Fruit fly (Drosophila melanogaster) whole organism, embryonic: ENCODE results near the gene CG13893.
A peak's percentile ranks its signal among the peaks of the same experiment; 100 is the strongest.

ENCODE experiments used
- Ada2b ChIP-seq: fragments of 200-800 bp; sonication (Bioruptor generic); IDR thresholded peaks from 2 replicates; pipeline ENCODE4 v1.3.6; 2022; ENCODE audit warnings: missing biosample characterization, missing genetic modification characterization
- Atf-2 ChIP-seq: fragments of 200-800 bp; sonication (Bioruptor generic); optimal IDR thresholded peaks from 2 replicates; lab custom pipeline; 2016; ENCODE audit warnings: missing biosample characterization, missing genetic modification characterization
- Bgb ChIP-seq: fragments of 200-800 bp; sonication (Bioruptor generic); IDR thresholded peaks from 2 replicates; pipeline ENCODE4 v1.3.6; 2022; ENCODE audit warnings: missing biosample characterization, missing genetic modification characterization; ENCODE audit not compliant: partially characterized antibody
- CG10366 ChIP-seq: fragments of 200-800 bp; sonication (Bioruptor generic); IDR thresholded peaks from 2 replicates; pipeline ENCODE4 v1.3.6; 2022; ENCODE audit warnings: missing biosample characterization, missing genetic modification characterization
- CG11696 ChIP-seq: fragments of 200-800 bp; sonication (Bioruptor generic); IDR thresholded peaks from 2 replicates; pipeline ENCODE4 v1.3.6; 2022; ENCODE audit warnings: missing biosample characterization, missing genetic modification characterization
- CG11723 ChIP-seq: fragments of 200-800 bp; sonication (Bioruptor generic); optimal IDR thresholded peaks from 2 replicates; lab custom pipeline; 2017; ENCODE audit warnings: missing biosample characterization, mild to moderate bottlenecking, missing genetic modification characterization
- CG12236 ChIP-seq: fragments of 200-800 bp; sonication (Bioruptor generic); optimal IDR thresholded peaks from 2 replicates; lab custom pipeline; 2016; ENCODE audit warnings: missing biosample characterization, missing genetic modification characterization
- CG12659 ChIP-seq: fragments of 200-800 bp; sonication (Bioruptor generic); optimal IDR thresholded peaks from 3 replicates; lab custom pipeline; 2017; ENCODE audit warnings: mild to moderate bottlenecking, missing biosample characterization, missing genetic modification reagents, missing genetic modification characterization
- CG17359 ChIP-seq: fragments of 200-800 bp; sonication (Bioruptor generic); optimal IDR thresholded peaks from 3 replicates; lab custom pipeline; 2018; ENCODE audit warnings: missing biosample characterization, mild to moderate bottlenecking, missing genetic modification characterization, moderate library complexity
- CG17361 ChIP-seq: fragments of 200-800 bp; sonication (Bioruptor generic); IDR thresholded peaks from 3 replicates; pipeline ENCODE4 v1.3.6; 2022; ENCODE audit warnings: missing biosample characterization, missing genetic modification characterization
- CG33213 ChIP-seq: fragments of 200-800 bp; sonication (Bioruptor generic); optimal IDR thresholded peaks from 3 replicates; lab custom pipeline; 2016; ENCODE audit warnings: missing biosample characterization, missing genetic modification characterization
- CG3726 ChIP-seq: fragments of 200-800 bp; sonication (Bioruptor generic); IDR thresholded peaks from 3 replicates; pipeline ENCODE4, ENCODE4 v1.3.6; 2022; ENCODE audit warnings: missing biosample characterization, missing genetic modification characterization
- CG43689 ChIP-seq: fragments of 200-800 bp; sonication (Bioruptor generic); IDR thresholded peaks from 2 replicates; pipeline ENCODE4 v1.3.6; 2022; ENCODE audit warnings: missing biosample characterization, missing genetic modification characterization
- CG4820 ChIP-seq: fragments of 200-800 bp; sonication (Bioruptor generic); optimal IDR thresholded peaks from 3 replicates; lab custom pipeline; 2016; ENCODE audit warnings: missing biosample characterization, missing genetic modification characterization
- CG5180 ChIP-seq: fragments of 200-800 bp; sonication (Bioruptor generic); optimal IDR thresholded peaks from 3 replicates; lab custom pipeline; 2017; ENCODE audit warnings: missing biosample characterization, missing genetic modification characterization, mild to moderate bottlenecking, moderate library complexity, missing genetic modification reagents
- E2f1 ChIP-seq: fragments of 200-800 bp; sonication (Bioruptor generic); IDR thresholded peaks from 2 replicates; pipeline ENCODE4 v1.3.6; 2022; ENCODE audit warnings: missing biosample characterization, missing genetic modification characterization
- E2f2 ChIP-seq: fragments of 200-800 bp; sonication (Bioruptor generic); IDR thresholded peaks from 2 replicates; pipeline ENCODE4 v1.3.6; 2022; ENCODE audit warnings: missing biosample characterization, missing genetic modification characterization
- Elba2 ChIP-seq: fragments of 200-800 bp; sonication (Bioruptor generic); optimal IDR thresholded peaks from 3 replicates; lab custom pipeline; 2016; ENCODE audit warnings: missing biosample characterization, missing genetic modification characterization
- Ets97D ChIP-seq: fragments of 200-800 bp; sonication (Bioruptor generic); optimal IDR thresholded peaks from 3 replicates; lab custom pipeline; 2016; ENCODE audit warnings: missing biosample characterization, missing genetic modification characterization
- Fer1 ChIP-seq: fragments of 200-800 bp; sonication (Bioruptor generic); optimal IDR thresholded peaks from 2 replicates; lab custom pipeline; 2017; ENCODE audit warnings: missing biosample characterization, mild to moderate bottlenecking, missing genetic modification characterization
- Fer3 ChIP-seq: fragments of 200-800 bp; sonication (Bioruptor generic); optimal IDR thresholded peaks from 2 replicates; lab custom pipeline; 2018; ENCODE audit warnings: missing biosample characterization, mild to moderate bottlenecking, missing genetic modification characterization, moderate library complexity
- GATAe ChIP-seq: fragments of 200-800 bp; sonication (Bioruptor generic); conservative IDR thresholded peaks from 2 replicates; pipeline ENCODE4 v1.3.6; 2022; ENCODE audit warnings: missing biosample characterization, missing genetic modification characterization
- Gug ChIP-seq: fragments of 200-800 bp; sonication (Bioruptor generic); IDR thresholded peaks from 4 replicates; pipeline ENCODE4 v1.3.6; 2022; ENCODE audit warnings: missing biosample characterization, missing genetic modification characterization
- HLH3B ChIP-seq: fragments of 200-800 bp; sonication (Bioruptor generic); IDR thresholded peaks from 2 replicates; pipeline ENCODE4 v1.3.6; 2022; ENCODE audit warnings: missing biosample characterization, missing genetic modification characterization
- HLH4C ChIP-seq: fragments of 200-800 bp; sonication (Bioruptor generic); IDR thresholded peaks from 3 replicates; pipeline ENCODE4 v1.3.6; 2022; ENCODE audit warnings: missing biosample characterization, missing genetic modification characterization; ENCODE audit not compliant: partially characterized antibody
- HLH54F ChIP-seq: fragments of 200-800 bp; sonication (Bioruptor generic); optimal IDR thresholded peaks from 3 replicates; lab custom pipeline; 2016; ENCODE audit warnings: missing biosample characterization, missing genetic modification characterization
- Hand ChIP-seq: fragments of 200-800 bp; sonication (Bioruptor generic); optimal IDR thresholded peaks from 2 replicates; lab custom pipeline; 2017; ENCODE audit warnings: mild to moderate bottlenecking, missing biosample characterization, missing genetic modification reagents, missing genetic modification characterization
- MESR4 ChIP-seq: fragments of 200-800 bp; sonication (Bioruptor generic); optimal IDR thresholded peaks from 2 replicates; lab custom pipeline; 2018; ENCODE audit warnings: missing biosample characterization, mild to moderate bottlenecking, missing genetic modification characterization, moderate library complexity
- Ssrp ChIP-seq: fragments of 200-800 bp; sonication (Bioruptor generic); optimal IDR thresholded peaks from 2 replicates; lab custom pipeline; 2018; ENCODE audit warnings: missing biosample characterization, mild to moderate bottlenecking, missing genetic modification characterization, moderate library complexity
- Xbp1 ChIP-seq: fragments of 200-800 bp; sonication (Bioruptor generic); optimal IDR thresholded peaks from 3 replicates; lab custom pipeline; 2016; ENCODE audit warnings: missing biosample characterization, mild to moderate bottlenecking, missing genetic modification characterization
- ap ChIP-seq: fragments of 200-800 bp; sonication (Bioruptor generic); IDR thresholded peaks from 2 replicates; pipeline ENCODE4 v1.3.6; 2022; ENCODE audit warnings: missing biosample characterization, missing genetic modification characterization
- bab2 ChIP-seq: fragments of 200-800 bp; sonication (Bioruptor generic); optimal IDR thresholded peaks from 2 replicates; lab custom pipeline; 2016; ENCODE audit warnings: missing biosample characterization, missing genetic modification characterization
- bbx ChIP-seq: fragments of 200-800 bp; sonication (Bioruptor generic); IDR thresholded peaks from 2 replicates; pipeline ENCODE4 v1.3.6; 2022; ENCODE audit warnings: missing biosample characterization, missing genetic modification characterization; ENCODE audit not compliant: partially characterized antibody
- bcd ChIP-seq: fragments of 200-800 bp; sonication (Bioruptor generic); optimal IDR thresholded peaks from 2 replicates; lab custom pipeline; 2017; ENCODE audit warnings: missing biosample characterization, mild to moderate bottlenecking, missing genetic modification characterization
- btn ChIP-seq: fragments of 200-800 bp; sonication (Bioruptor generic); optimal IDR thresholded peaks from 2 replicates; lab custom pipeline; 2016; ENCODE audit warnings: missing biosample characterization, missing genetic modification characterization
- crc ChIP-seq: fragments of 200-800 bp; sonication (Bioruptor generic); optimal IDR thresholded peaks from 2 replicates; lab custom pipeline; 2016; ENCODE audit warnings: missing biosample characterization, missing genetic modification characterization
- dmrt11E ChIP-seq: fragments of 200-800 bp; sonication (Bioruptor generic); optimal IDR thresholded peaks from 3 replicates; lab custom pipeline; 2018; ENCODE audit warnings: missing biosample characterization, mild to moderate bottlenecking, missing genetic modification characterization, moderate library complexity
- eve ChIP-seq, 2 experiments: fragments of >200 bp; optimal IDR thresholded peaks; 2 replicates each; lab custom pipeline; 2017; ENCODE audit warnings: missing biosample characterization in 2 of 2, missing genetic modification characterization in 2 of 2
- fd102C ChIP-seq: fragments of 200-800 bp; sonication (Bioruptor generic); optimal IDR thresholded peaks from 2 replicates; lab custom pipeline; 2018; ENCODE audit warnings: missing biosample characterization, mild to moderate bottlenecking, missing genetic modification characterization, moderate library complexity
- ftz-f1 ChIP-seq: fragments of 200-800 bp; sonication (Bioruptor generic); optimal IDR thresholded peaks from 2 replicates; lab custom pipeline; 2016; ENCODE audit warnings: missing biosample characterization, missing genetic modification characterization
- kah ChIP-seq: fragments of 200-800 bp; sonication (Bioruptor generic); optimal IDR thresholded peaks from 2 replicates; lab custom pipeline; 2018; ENCODE audit warnings: missing biosample characterization, mild to moderate bottlenecking, missing genetic modification characterization
- lola ChIP-seq, 3 experiments: fragments of >200 bp in 2 of 3; fragments of 200-800 bp in 1 of 3; sonication (Bioruptor generic) in 1 of 3; optimal IDR thresholded peaks; 2 replicates each; lab custom pipeline; 2017 to 2019; ENCODE audit warnings: missing biosample characterization in 3 of 3, missing genetic modification characterization in 3 of 3, mild to moderate bottlenecking in 1 of 3, moderate library complexity in 1 of 3
- nau ChIP-seq: fragments of 200-800 bp; sonication (Bioruptor generic); optimal IDR thresholded peaks from 3 replicates; lab custom pipeline; 2017; ENCODE audit warnings: missing biosample characterization, mild to moderate bottlenecking, missing genetic modification characterization, missing genetic modification reagents
- pros ChIP-seq: fragments of 200-800 bp; sonication (Bioruptor generic); optimal IDR thresholded peaks from 3 replicates; lab custom pipeline; 2019; ENCODE audit warnings: missing biosample characterization, mild to moderate bottlenecking, missing genetic modification characterization, moderate library complexity
- psq ChIP-seq: fragments of 200-800 bp; sonication (Bioruptor generic); optimal IDR thresholded peaks from 2 replicates; lab custom pipeline; 2017; ENCODE audit warnings: missing biosample characterization, missing genetic modification characterization
- sens-2 ChIP-seq: fragments of 200-800 bp; sonication (Bioruptor generic); IDR thresholded peaks from 2 replicates; pipeline ENCODE4 v1.3.6; 2022; ENCODE audit warnings: missing biosample characterization, missing genetic modification characterization
- so ChIP-seq: fragments of 200-800 bp; sonication (Bioruptor generic); IDR thresholded peaks from 3 replicates; pipeline ENCODE4 v1.3.6; 2022; ENCODE audit warnings: missing biosample characterization, missing genetic modification characterization
- vvl ChIP-seq: fragments of 200-800 bp; sonication (Bioruptor generic); IDR thresholded peaks from 2 replicates; pipeline ENCODE4 v1.3.6; 2022; ENCODE audit warnings: missing biosample characterization, missing genetic modification characterization

CG13893 gene

dm6 chr3L:642146-642864, 38.5 kb upstream of the CG13893 start (continued):
- TF ChIP-seq Ada2b (GFP tag; lab: Robert Waterston, UW) (no peak), E2f1 (GFP tag; lab: Robert Waterston, UW) (peak; percentile 52; the same call in 1 of the 2 replicates), vvl (GFP tag; lab: Robert Waterston, UW) (peak; percentile 12; the same call in 1 of the 2 replicates), CG43689 (GFP tag; lab: Robert Waterston, UW) (peak; percentile 30; the same call in 1 of the 2 replicates), Elba2 (GFP tag; lab: Kevin White, UChicago) (no peak), E2f2 (GFP tag; lab: Robert Waterston, UW) (peak; percentile 14; the same call in 1 of the 2 replicates), CG12236 (GFP tag; lab: Kevin White, UChicago) (no peak), btn (GFP tag; lab: Kevin White, UChicago) (no peak), GATAe (GFP tag; lab: Robert Waterston, UW) (no peak), bcd (GFP tag; lab: Kevin White, UChicago) (peak; percentile 48), HLH3B (GFP tag; lab: Robert Waterston, UW) (peak; percentile 5; the same call in 1 of the 2 replicates), Xbp1 (GFP tag; lab: Kevin White, UChicago) (peak; percentile 45), MESR4 (GFP tag; lab: Kevin White, UChicago) (no peak), CG11696 (no peak), kah (GFP tag; lab: Kevin White, UChicago) (peak; percentile 40), HLH4C (GFP tag; lab: Robert Waterston, UW) (no peak), CG17361 (GFP tag; lab: Robert Waterston, UW) (peak; percentile 76), sens-2 (GFP tag; lab: Robert Waterston, UW) (no peak; the same call in 1 of the 2 replicates), HLH54F (GFP tag; lab: Kevin White, UChicago) (no peak), CG4820 (GFP tag; lab: Kevin White, UChicago) (peak; percentile 5), psq (GFP tag; lab: Kevin White, UChicago) (no peak), so (GFP tag; lab: Robert Waterston, UW) (peak; percentile 48; the same call in 1 of the 3 replicates), lola (GFP tag; optimal IDR thresholded peaks at IDR 0.05; lab: Kevin White, UChicago) (peak in 1 of 3 experiments; percentile 77), Atf-2 (GFP tag; lab: Kevin White, UChicago) (no peak), Fer1 (GFP tag; lab: Kevin White, UChicago) (peak; percentile 54)

DNA sequence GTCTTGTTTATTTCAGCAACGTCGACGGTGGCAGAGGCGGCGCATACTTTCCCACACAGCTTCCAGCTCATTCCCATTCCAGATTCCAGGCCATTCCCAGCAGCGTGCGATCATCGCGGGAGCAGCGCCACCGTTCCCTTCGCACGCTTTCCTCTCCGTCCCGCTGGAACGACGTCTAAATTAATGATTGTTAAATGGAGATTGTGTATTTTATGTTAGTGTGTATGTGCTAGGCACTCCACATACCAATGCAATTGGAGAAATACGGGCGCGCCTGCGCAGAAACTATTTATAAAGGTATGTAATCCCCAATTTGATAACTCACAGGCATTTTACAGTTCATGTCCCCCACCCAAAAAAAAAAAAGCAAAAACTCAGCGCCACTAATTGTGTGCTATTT, 37.6 kb upstream of the CG13893 start:
- TF ChIP-seq Ssrp = no peak
- 0 out of 2 replicates have a peak, but pooled peaks have one; percentile 13 for TF ChIP-seq Bgb (GFP tag; lab: Robert Waterston, UW)
- no peak for TF ChIP-seq Elba2 (GFP tag; lab: Kevin White, UChicago)
- no peak for TF ChIP-seq Fer3 (tag; lab: Kevin White, UChicago)
- no peak for TF ChIP-seq CG12659 (GFP tag; lab: Kevin White, UChicago)
- TF ChIP-seq CG33213 (GFP tag; lab: Kevin White, UChicago) = no peak
- TF ChIP-seq Ets97D (GFP tag; lab: Kevin White, UChicago) = no peak
- no peak for TF ChIP-seq Ada2b (GFP tag; lab: Robert Waterston, UW)
- TF ChIP-seq ftz-f1 = no peak
- TF ChIP-seq bab2 (GFP tag; lab: Kevin White, UChicago) = no peak
- no peak for TF ChIP-seq CG10366
- TF ChIP-seq CG5180 (GFP tag; lab: Kevin White, UChicago) = no peak
- TF ChIP-seq bbx = no peak
- no peak for TF ChIP-seq CG11723 (GFP tag; lab: Kevin White, UChicago)
- no peak for TF ChIP-seq CG3726 (GFP tag; lab: Robert Waterston, UW)
- TF ChIP-seq kah (GFP tag; lab: Kevin White, UChicago) = peak; percentile 15
- TF ChIP-seq dmrt11E (tag; lab: Kevin White, UChicago) = no peak
- no peak for TF ChIP-seq crc (GFP tag; lab: Kevin White, UChicago)
- no peak for TF ChIP-seq Gug (GFP tag; lab: Robert Waterston, UW)
- TF ChIP-seq ap (GFP tag; lab: Robert Waterston, UW) = no peak
- TF ChIP-seq eve (GFP tag; optimal IDR thresholded peaks at IDR 0.05; lab: Kevin White, UChicago) = no peak
- TF ChIP-seq pros = no peak
- TF ChIP-seq CG17359 = no peak
- peak; percentile 22; the same call in 1 of the 2 replicates for TF ChIP-seq E2f1 (GFP tag; lab: Robert Waterston, UW)
- TF ChIP-seq fd102C (GFP tag; lab: Kevin White, UChicago) = no peak
- no peak for TF ChIP-seq Hand (GFP tag; lab: Kevin White, UChicago)
- no peak for TF ChIP-seq nau
